Fruit fly (Drosophila melanogaster) whole organism: ENCODE results near the gene Mlc2.

Source experiments
- CG8478 ChIP-seq: fragments of >200 bp; optimal IDR thresholded peaks from 2 replicates; lab custom pipeline; 2018; ENCODE audit warnings: inconsistent platforms
- Dll ChIP-seq: fragments of >200 bp; optimal IDR thresholded peaks from 2 replicates; lab custom pipeline; 2017
- psq ChIP-seq: fragments of >200 bp; optimal IDR thresholded peaks from 2 replicates; lab custom pipeline; 2017
- usp ChIP-seq: fragments of >200 bp; optimal IDR thresholded peaks from 2 replicates; lab custom pipeline; 2017; ENCODE audit warnings: missing biosample characterization, missing genetic modification characterization, mixed read lengths

dm6 chr3R:30121731-30122130, 52.6 kb downstream of the Mlc2 start:
- no peak for TF ChIP-seq Dll (lab: Kevin White, UChicago)
- no peak for TF ChIP-seq usp (GFP tag; lab: Kevin White, UChicago)
- no peak for TF ChIP-seq psq (lab: Kevin White, UChicago)
- no peak for TF ChIP-seq CG8478 (lab: Kevin White, UChicago)
